Worm (Caenorhabditis elegans): Measurements from ENCODE around the gene enri-2.

Gene enri-2

ce11 chrX:14512817-14513216 is 32.8 kb upstream of the enri-2 start, which contains the start of gene fbxa-141:
Gene fbxa-141, minus strand, starts transcription at chrX:14512917.
- TF ChIP-seq unc-120 (tag; optimal IDR thresholded peaks at IDR 0.05; ENCODE audit: poor library complexity, severe bottlenecking) = no peak
- no peak for TF ChIP-seq pha-4 (tag; optimal IDR thresholded peaks at IDR 0.05)
- no peak for TF ChIP-seq tbx-8 (GFP tag; optimal IDR thresholded peaks at IDR 0.05)
- TF ChIP-seq sem-2 (GFP tag; optimal IDR thresholded peaks at IDR 0.05) = no peak
- TF ChIP-seq mep-1 (tag; optimal IDR thresholded peaks at IDR 0.05) = no peak

ce11 chrX:14513462-14513861 is 32.2 kb upstream of the enri-2 start:
- peak; percentile 93 for TF ChIP-seq ces-1 (GFP tag; optimal IDR thresholded peaks at IDR 0.05)
- peak; percentile 8 for TF ChIP-seq mep-1 (tag; optimal IDR thresholded peaks at IDR 0.05)
- TF ChIP-seq flh-1 (GFP tag; optimal IDR thresholded peaks at IDR 0.05) = no peak
- no peak for TF ChIP-seq mls-2 (tag; optimal IDR thresholded peaks at IDR 0.05)
- TF ChIP-seq unc-120 (tag; optimal IDR thresholded peaks at IDR 0.05; ENCODE audit: poor library complexity, severe bottlenecking) = peak; percentile 4

ce11 chrX:14515028-14515427 is 30.6 kb upstream of the enri-2 start, which contains the start of gene gcsh-1:
Gene gcsh-1, minus strand, starts transcription at chrX:14515073.
- no peak for TF ChIP-seq nhr-237 (tag; optimal IDR thresholded peaks at IDR 0.05)

ce11 chrX:14516560-14516959 is 29.1 kb upstream of the enri-2 start, which contains the start of gene D1025.10:
Gene D1025.10, plus strand, starts transcription at chrX:14516860.
- TF ChIP-seq elt-1 (tag; optimal IDR thresholded peaks at IDR 0.05; ENCODE audit: borderline replicate concordance, insufficient read depth) = no peak
- TF ChIP-seq unc-120 (tag; optimal IDR thresholded peaks at IDR 0.05; ENCODE audit: poor library complexity, severe bottlenecking) = no peak
- no peak for TF ChIP-seq snpc-4 (tag; optimal IDR thresholded peaks at IDR 0.05)
- no peak for TF ChIP-seq nhr-2 (tag; optimal IDR thresholded peaks at IDR 0.05)
- no peak for TF ChIP-seq mls-2 (tag; optimal IDR thresholded peaks at IDR 0.05)
- no peak for TF ChIP-seq nhr-237 (tag; optimal IDR thresholded peaks at IDR 0.05)
- no peak for TF ChIP-seq ceh-39 (tag; optimal IDR thresholded peaks at IDR 0.05)
- no peak for TF ChIP-seq lsy-2 (tag; optimal IDR thresholded peaks at IDR 0.05)
- no peak for TF ChIP-seq pha-4 (tag; optimal IDR thresholded peaks at IDR 0.05)
- TF ChIP-seq nhr-28 (tag; optimal IDR thresholded peaks at IDR 0.05) = no peak
- TF ChIP-seq sptf-1 (tag; optimal IDR thresholded peaks at IDR 0.05) = no peak
- no peak for TF ChIP-seq lin-32 (GFP tag; optimal IDR thresholded peaks at IDR 0.05)
- no peak for TF ChIP-seq lin-13 (tag; optimal IDR thresholded peaks at IDR 0.05)

ce11 chrX:14517842-14518241 is 27.8 kb upstream of the enri-2 start:
- TF ChIP-seq hlh-1 (tag; optimal IDR thresholded peaks at IDR 0.05) = no peak
- no peak for TF ChIP-seq blmp-1 (tag; optimal IDR thresholded peaks at IDR 0.05)
- TF ChIP-seq zip-8 (tag; optimal IDR thresholded peaks at IDR 0.05) = no peak
- TF ChIP-seq unc-39 (tag; optimal IDR thresholded peaks at IDR 0.05) = no peak
- TF ChIP-seq mls-2 (tag; optimal IDR thresholded peaks at IDR 0.05) = no peak
- no peak for TF ChIP-seq ceh-83 (GFP tag; optimal IDR thresholded peaks at IDR 0.05)
- TF ChIP-seq mab-5 (tag; optimal IDR thresholded peaks at IDR 0.05) = no peak
- TF ChIP-seq tbx-8 (GFP tag; optimal IDR thresholded peaks at IDR 0.05) = no peak
- no peak for TF ChIP-seq lsy-2 (tag; optimal IDR thresholded peaks at IDR 0.05)
- no peak for TF ChIP-seq mep-1 (tag; optimal IDR thresholded peaks at IDR 0.05)
- no peak for TF ChIP-seq bed-3 (GFP tag; optimal IDR thresholded peaks at IDR 0.05)
- no peak for TF ChIP-seq drap-1 (GFP tag; optimal IDR thresholded peaks at IDR 0.05)
- TF ChIP-seq ham-2 (GFP tag; optimal IDR thresholded peaks at IDR 0.05) = no peak
- no peak for TF ChIP-seq nhr-28 (tag; optimal IDR thresholded peaks at IDR 0.05)
- TF ChIP-seq nhr-237 (tag; optimal IDR thresholded peaks at IDR 0.05) = no peak
- no peak for TF ChIP-seq ceh-39 (tag; optimal IDR thresholded peaks at IDR 0.05)
- no peak for TF ChIP-seq lin-32 (GFP tag; optimal IDR thresholded peaks at IDR 0.05)

DNA sequence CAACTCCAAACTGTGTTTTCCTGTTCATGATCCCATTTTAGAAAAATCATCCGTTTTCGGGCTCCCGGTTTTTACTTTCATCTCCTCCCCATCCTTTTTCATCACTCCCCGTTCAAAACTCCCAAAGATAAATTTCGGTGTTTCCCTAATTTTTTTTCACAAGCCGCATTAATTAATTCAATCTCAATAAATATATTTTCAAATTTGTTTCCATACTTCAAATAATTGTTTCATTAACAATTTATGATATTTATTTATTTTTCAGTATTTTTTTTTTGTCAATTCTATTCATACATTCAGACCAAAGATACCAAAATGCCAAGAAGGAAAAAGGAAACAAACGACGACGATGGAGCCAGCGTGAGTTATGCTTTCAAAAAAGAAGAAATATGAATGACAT is 25.2 kb upstream of the enri-2 start, which contains the start of gene D1025.1:
Gene D1025.1 (plus strand): TSS at position 301 of the 400 bp plus-strand sequence.
- no peak for TF ChIP-seq mls-2 (tag; optimal IDR thresholded peaks at IDR 0.05)
- no peak for TF ChIP-seq nhr-76 (tag; optimal IDR thresholded peaks at IDR 0.05)
- TF ChIP-seq flh-1 (GFP tag; optimal IDR thresholded peaks at IDR 0.05) = no peak

DNA sequence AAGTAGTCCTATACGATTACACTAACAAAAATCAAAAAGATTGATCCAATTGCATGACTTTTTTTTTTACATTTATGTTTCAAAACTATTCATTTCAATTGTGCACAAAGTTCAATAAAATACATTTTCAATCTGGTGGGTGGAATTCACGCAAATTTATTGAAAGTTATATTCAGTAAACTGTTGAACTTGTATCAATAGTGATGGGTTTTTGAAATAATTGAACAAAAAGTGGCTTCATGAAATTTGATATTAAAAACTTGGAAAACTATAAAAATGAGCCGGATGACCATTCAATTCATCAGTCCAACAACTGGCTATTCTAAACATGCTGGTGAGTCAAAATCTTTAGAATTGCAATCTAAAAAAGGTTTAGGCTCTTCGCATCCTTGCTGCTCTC is 22.4 kb upstream of the enri-2 start, which contains the start of gene nspc-16:
Gene nspc-16 (plus strand): TSS at position 301 of the 400 bp plus-strand sequence.
- TF ChIP-seq unc-62 (GFP tag; optimal IDR thresholded peaks at IDR 0.05) = no peak
- no peak for TF ChIP-seq nhr-76 (tag; optimal IDR thresholded peaks at IDR 0.05)
- TF ChIP-seq elt-1 (tag; optimal IDR thresholded peaks at IDR 0.05; ENCODE audit: borderline replicate concordance, insufficient read depth) = no peak

All from whole organism, mixed stage, embryonic.